Fruit fly (Drosophila melanogaster) whole organism, embryonic: ENCODE data around the gene eya.

ENCODE experiments used
- Atf6 ChIP-seq: fragments of 200-800 bp; sonication (Bioruptor generic); IDR thresholded peaks from 2 replicates; pipeline ENCODE4 v1.3.6; 2022; ENCODE audit warnings: missing biosample characterization, missing genetic modification characterization
- B-H2 ChIP-seq: fragments of 200-800 bp; sonication (Bioruptor generic); optimal IDR thresholded peaks from 2 replicates; lab custom pipeline; 2018; ENCODE audit warnings: missing biosample characterization, mild to moderate bottlenecking, missing genetic modification characterization
- BEAF-32 ChIP-seq: fragments of 200-800 bp; sonication (Bioruptor generic); optimal IDR thresholded peaks from 3 replicates; lab custom pipeline; 2017; ENCODE audit warnings: missing biosample characterization, missing genetic modification characterization, mild to moderate bottlenecking, moderate library complexity, missing genetic modification reagents
- Bteb2 ChIP-seq: fragments of 200-800 bp; sonication (Bioruptor generic); optimal IDR thresholded peaks from 2 replicates; lab custom pipeline; 2016; ENCODE audit warnings: missing biosample characterization, missing genetic modification characterization
- CG10209 ChIP-seq: fragments of 200-800 bp; sonication (Bioruptor generic); optimal IDR thresholded peaks from 3 replicates; lab custom pipeline; 2017; ENCODE audit warnings: missing biosample characterization, mild to moderate bottlenecking, missing genetic modification characterization, missing genetic modification reagents
- CG12659 ChIP-seq: fragments of 200-800 bp; sonication (Bioruptor generic); optimal IDR thresholded peaks from 3 replicates; lab custom pipeline; 2017; ENCODE audit warnings: mild to moderate bottlenecking, missing biosample characterization, missing genetic modification reagents, missing genetic modification characterization
- CG13424 ChIP-seq: fragments of 200-800 bp; sonication (Bioruptor generic); optimal IDR thresholded peaks from 2 replicates; lab custom pipeline; 2019; ENCODE audit warnings: missing biosample characterization, mild to moderate bottlenecking, missing genetic modification characterization, moderate library complexity
- CG1647 ChIP-seq: fragments of 200-800 bp; sonication (Bioruptor generic); optimal IDR thresholded peaks from 3 replicates; lab custom pipeline; 2016; ENCODE audit warnings: missing biosample characterization, missing genetic modification characterization
- CG17568 ChIP-seq: fragments of 200-800 bp; sonication (Bioruptor generic); optimal IDR thresholded peaks from 2 replicates; lab custom pipeline; 2018; ENCODE audit warnings: missing biosample characterization, mild to moderate bottlenecking, missing genetic modification characterization, moderate library complexity
- CG17612 ChIP-seq: fragments of 200-800 bp; sonication (Bioruptor generic); IDR thresholded peaks from 2 replicates; pipeline ENCODE4 v1.3.6; 2022; ENCODE audit warnings: missing biosample characterization, missing genetic modification characterization
- CG17829 ChIP-seq: fragments of 200-800 bp; optimal IDR thresholded peaks from 2 replicates; lab custom pipeline; 2019; ENCODE audit warnings: missing biosample characterization, mild to moderate bottlenecking, missing genetic modification characterization, moderate library complexity
- CG1832 ChIP-seq: fragments of 200-800 bp; sonication (Bioruptor generic); optimal IDR thresholded peaks from 2 replicates; lab custom pipeline; 2017; ENCODE audit warnings: missing biosample characterization, mild to moderate bottlenecking, missing genetic modification characterization, inconsistent platforms
- CG2199 ChIP-seq: fragments of 200-800 bp; sonication (Bioruptor generic); IDR thresholded peaks from 3 replicates; pipeline ENCODE4 v1.3.6; 2022; ENCODE audit warnings: missing biosample characterization, missing genetic modification characterization
- CG3065 ChIP-seq: fragments of 200-800 bp; sonication (Bioruptor generic); optimal IDR thresholded peaks from 2 replicates; lab custom pipeline; 2016; ENCODE audit warnings: missing biosample characterization, missing genetic modification characterization
- CG31365 ChIP-seq: fragments of 200-800 bp; sonication (Bioruptor generic); optimal IDR thresholded peaks from 2 replicates; lab custom pipeline; 2018; ENCODE audit warnings: missing biosample characterization, mild to moderate bottlenecking, missing genetic modification characterization
- CG32772 ChIP-seq: fragments of 200-800 bp; sonication (Bioruptor generic); IDR thresholded peaks from 2 replicates; pipeline ENCODE4 v1.3.6; 2022; ENCODE audit warnings: missing biosample characterization, missing genetic modification characterization
- CG3407 ChIP-seq: fragments of 200-800 bp; sonication (Bioruptor generic); optimal IDR thresholded peaks from 2 replicates; lab custom pipeline; 2018; ENCODE audit warnings: missing biosample characterization, mild to moderate bottlenecking, missing genetic modification characterization
- CG43689 ChIP-seq: fragments of 200-800 bp; sonication (Bioruptor generic); IDR thresholded peaks from 2 replicates; pipeline ENCODE4 v1.3.6; 2022; ENCODE audit warnings: missing biosample characterization, missing genetic modification characterization
- CG6683 ChIP-seq: fragments of 200-800 bp; sonication (Bioruptor generic); optimal IDR thresholded peaks from 2 replicates; lab custom pipeline; 2017; ENCODE audit warnings: missing biosample characterization, mild to moderate bottlenecking, missing genetic modification characterization, missing genetic modification reagents
- CG6813 ChIP-seq: fragments of 200-800 bp; sonication (Bioruptor generic); optimal IDR thresholded peaks from 2 replicates; lab custom pipeline; 2017; ENCODE audit warnings: missing biosample characterization, missing genetic modification characterization, mild to moderate bottlenecking, moderate library complexity, missing genetic modification reagents
- Dref ChIP-seq: fragments of 200-800 bp; sonication (Bioruptor generic); IDR thresholded peaks from 2 replicates; pipeline ENCODE4 v1.3.6; 2022; ENCODE audit warnings: missing biosample characterization, missing genetic modification characterization
- HHEX ChIP-seq: fragments of 200-800 bp; sonication (Bioruptor generic); optimal IDR thresholded peaks from 3 replicates; lab custom pipeline; 2017; ENCODE audit warnings: missing biosample characterization, mild to moderate bottlenecking, missing genetic modification characterization, missing genetic modification reagents
- HLH54F ChIP-seq: fragments of 200-800 bp; sonication (Bioruptor generic); optimal IDR thresholded peaks from 3 replicates; lab custom pipeline; 2016; ENCODE audit warnings: missing biosample characterization, missing genetic modification characterization
- Hmx ChIP-seq: fragments of 200-800 bp; sonication (Bioruptor generic); optimal IDR thresholded peaks from 2 replicates; lab custom pipeline; 2016; ENCODE audit warnings: missing biosample characterization, missing genetic modification characterization
- Hsf ChIP-seq: fragments of 200-800 bp; sonication (Bioruptor generic); optimal IDR thresholded peaks from 3 replicates; lab custom pipeline; 2016; ENCODE audit warnings: missing biosample characterization, missing genetic modification characterization
- Med ChIP-seq: fragments of 200-800 bp; sonication (Bioruptor generic); peaks from one replicate; lab custom pipeline; 2016; ENCODE audit warnings: missing biosample characterization, missing genetic modification characterization, mild to moderate bottlenecking, inconsistent platforms, moderate library complexity
- Optix ChIP-seq: fragments of 200-800 bp; sonication (Bioruptor generic); IDR thresholded peaks from 3 replicates; pipeline ENCODE4 v1.3.6; 2022; ENCODE audit warnings: missing biosample characterization, missing genetic modification characterization
- Sox100B ChIP-seq: fragments of 200-800 bp; sonication (Bioruptor generic); optimal IDR thresholded peaks from 3 replicates; lab custom pipeline; 2018; ENCODE audit warnings: missing biosample characterization, mild to moderate bottlenecking, missing genetic modification characterization
- al ChIP-seq: fragments of 200-800 bp; sonication (Bioruptor generic); IDR thresholded peaks from 2 replicates; pipeline ENCODE4 v1.3.6; 2022; ENCODE audit warnings: missing biosample characterization, missing genetic modification characterization
- ase ChIP-seq: fragments of 200-800 bp; sonication (Bioruptor generic); IDR thresholded peaks from 3 replicates; pipeline ENCODE4 v1.3.6; 2022; ENCODE audit warnings: missing biosample characterization, missing genetic modification characterization
- ash1 ChIP-seq: fragments of 200-800 bp; sonication (Bioruptor generic); optimal IDR thresholded peaks from 2 replicates; lab custom pipeline; 2018; ENCODE audit warnings: missing biosample characterization, mild to moderate bottlenecking, missing genetic modification characterization
- bbx ChIP-seq: fragments of 200-800 bp; sonication (Bioruptor generic); IDR thresholded peaks from 2 replicates; pipeline ENCODE4 v1.3.6; 2022; ENCODE audit warnings: missing biosample characterization, missing genetic modification characterization; ENCODE audit not compliant: partially characterized antibody
- br ChIP-seq: fragments of >200 bp; optimal IDR thresholded peaks from 2 replicates; lab custom pipeline; 2017
- cas ChIP-seq: fragments of 200-800 bp; sonication (Bioruptor generic); IDR thresholded peaks from 2 replicates; pipeline ENCODE4 v1.3.6; 2022; ENCODE audit warnings: missing biosample characterization, missing genetic modification characterization
- chm ChIP-seq: fragments of 200-800 bp; sonication (Bioruptor generic); IDR thresholded peaks from 2 replicates; pipeline ENCODE4 v1.3.6; 2022; ENCODE audit warnings: missing biosample characterization, missing genetic modification characterization
- crp ChIP-seq, 2 experiments: fragments of 200-800 bp; sonication (Bioruptor generic); optimal IDR thresholded peaks; 2 replicates in 1 of 2; 3 replicates in 1 of 2; lab custom pipeline; 2017; ENCODE audit warnings: missing biosample characterization in 2 of 2, missing genetic modification characterization in 2 of 2, mild to moderate bottlenecking in 1 of 2, moderate library complexity in 1 of 2
- cwo ChIP-seq: fragments of 200-800 bp; sonication (Bioruptor generic); optimal IDR thresholded peaks from 3 replicates; lab custom pipeline; 2017; ENCODE audit warnings: missing biosample characterization, missing genetic modification characterization, mild to moderate bottlenecking, moderate library complexity, missing genetic modification reagents
- dan ChIP-seq: fragments of 200-800 bp; sonication (Bioruptor generic); IDR thresholded peaks from 2 replicates; pipeline ENCODE4 v1.3.6; 2022; ENCODE audit warnings: missing biosample characterization, missing genetic modification characterization
- danr ChIP-seq: fragments of 200-800 bp; sonication (Bioruptor generic); IDR thresholded peaks from 2 replicates; pipeline ENCODE4 v1.3.6; 2022; ENCODE audit warnings: missing biosample characterization, missing genetic modification characterization
- disco-r ChIP-seq: fragments of 200-800 bp; sonication (Bioruptor generic); optimal IDR thresholded peaks from 2 replicates; lab custom pipeline; 2016; ENCODE audit warnings: missing biosample characterization, missing genetic modification characterization
- dm ChIP-seq: fragments of 200-800 bp; sonication (Bioruptor generic); optimal IDR thresholded peaks from 3 replicates; lab custom pipeline; 2016; ENCODE audit warnings: missing biosample characterization, missing genetic modification characterization
- emc ChIP-seq: fragments of 200-800 bp; sonication (Bioruptor generic); optimal IDR thresholded peaks from 2 replicates; lab custom pipeline; 2016; ENCODE audit warnings: missing biosample characterization, missing genetic modification characterization
- gro ChIP-seq: fragments of 200-800 bp; sonication (Bioruptor generic); optimal IDR thresholded peaks from 2 replicates; lab custom pipeline; 2016; ENCODE audit warnings: missing biosample characterization, missing genetic modification characterization
- lilli ChIP-seq: fragments of 200-800 bp; sonication (Bioruptor generic); optimal IDR thresholded peaks from 3 replicates; lab custom pipeline; 2016; ENCODE audit warnings: missing biosample characterization, missing genetic modification characterization
- lola ChIP-seq, 3 experiments: fragments of >200 bp in 2 of 3; fragments of 200-800 bp in 1 of 3; sonication (Bioruptor generic) in 1 of 3; optimal IDR thresholded peaks; 2 replicates each; lab custom pipeline; 2017 to 2019; ENCODE audit warnings: missing biosample characterization in 3 of 3, missing genetic modification characterization in 3 of 3, mild to moderate bottlenecking in 1 of 3, moderate library complexity in 1 of 3
- maf-S ChIP-seq: fragments of 200-800 bp; sonication (Bioruptor generic); optimal IDR thresholded peaks from 2 replicates; lab custom pipeline; 2016; ENCODE audit warnings: missing biosample characterization, missing genetic modification characterization
- mam ChIP-seq: fragments of 200-800 bp; sonication (Bioruptor generic); optimal IDR thresholded peaks from 3 replicates; lab custom pipeline; 2016; ENCODE audit warnings: missing biosample characterization, missing genetic modification characterization
- onecut ChIP-seq: fragments of 200-800 bp; sonication (Bioruptor generic); IDR thresholded peaks from 2 replicates; pipeline ENCODE4 v1.3.6; 2022; ENCODE audit warnings: missing biosample characterization, missing genetic modification characterization
- tgo ChIP-seq: fragments of 200-800 bp; sonication (Bioruptor generic); IDR thresholded peaks from 3 replicates; pipeline ENCODE4 v1.3.6; 2022; ENCODE audit warnings: missing biosample characterization, missing genetic modification characterization
- tio ChIP-seq: fragments of 200-800 bp; sonication (Bioruptor generic); optimal IDR thresholded peaks from 2 replicates; lab custom pipeline; 2017; ENCODE audit warnings: missing biosample characterization, missing genetic modification characterization, inconsistent platforms
- zf30C ChIP-seq: fragments of 200-800 bp; sonication (Bioruptor generic); optimal IDR thresholded peaks from 3 replicates; lab custom pipeline; 2018; ENCODE audit warnings: missing biosample characterization, mild to moderate bottlenecking, missing genetic modification characterization

eya gene

dm6 chr2L:6566020-6566687 is 19.4 kb upstream of the eya start, which contains the start of gene CG13766 (continued):
- TF ChIP-seq BEAF-32: peak; percentile 18
- TF ChIP-seq lilli: no peak
- TF ChIP-seq cwo (GFP tag; lab: Kevin White, UChicago): no peak
- no peak for TF ChIP-seq danr
- no peak for TF ChIP-seq ase (GFP tag; lab: Robert Waterston, UW)
- no peak for TF ChIP-seq HHEX
- peak; percentile 41 for TF ChIP-seq CG17829 (tag; lab: Kevin White, UChicago)
- no peak for TF ChIP-seq CG6683 (GFP tag; lab: Kevin White, UChicago)
- no peak for TF ChIP-seq CG31365
- TF ChIP-seq CG3407: no peak
- no peak for TF ChIP-seq Optix (GFP tag; lab: Robert Waterston, UW)
- TF ChIP-seq CG6813 (GFP tag; lab: Kevin White, UChicago): no peak
- no peak for TF ChIP-seq ash1 (GFP tag; lab: Kevin White, UChicago)
- no peak for TF ChIP-seq disco-r (GFP tag; lab: Kevin White, UChicago)
- TF ChIP-seq CG43689 (GFP tag; lab: Robert Waterston, UW): no peak
- TF ChIP-seq tio (GFP tag; lab: Kevin White, UChicago): no peak
- no peak for TF ChIP-seq dan
- TF ChIP-seq CG32772 (GFP tag; lab: Robert Waterston, UW): no peak
- no peak for TF ChIP-seq gro (GFP tag; lab: Kevin White, UChicago)
- no peak for TF ChIP-seq crp (GFP tag; optimal IDR thresholded peaks at IDR 0.05; lab: Kevin White, UChicago)
- peak; percentile 90 for TF ChIP-seq bbx (GFP tag; lab: Robert Waterston, UW)
- TF ChIP-seq Hsf (GFP tag; lab: Kevin White, UChicago): no peak
- no peak for TF ChIP-seq HLH54F (GFP tag; lab: Kevin White, UChicago)
- no peak for TF ChIP-seq maf-S
- no peak for TF ChIP-seq CG17568 (GFP tag; lab: Kevin White, UChicago)
- no peak for TF ChIP-seq Atf6 (GFP tag; lab: Robert Waterston, UW)
- TF ChIP-seq CG3065 (GFP tag; lab: Kevin White, UChicago): no peak
- TF ChIP-seq CG10209: no peak
- TF ChIP-seq Med (GFP tag; lab: Kevin White, UChicago): peak; percentile 34
- no peak for TF ChIP-seq CG13424 (tag; lab: Kevin White, UChicago)
- TF ChIP-seq dm (GFP tag; lab: Kevin White, UChicago): no peak
- no peak for TF ChIP-seq CG1832 (GFP tag; lab: Kevin White, UChicago)
- TF ChIP-seq CG17612 (GFP tag; lab: Robert Waterston, UW): no peak
- peak; percentile 48 for TF ChIP-seq CG12659
- TF ChIP-seq br (lab: Kevin White, UChicago): no peak
- no peak for TF ChIP-seq Bteb2 (GFP tag; lab: Kevin White, UChicago)
- TF ChIP-seq Dref (GFP tag; lab: Robert Waterston, UW): no peak
- TF ChIP-seq mam (GFP tag; lab: Kevin White, UChicago): no peak
- no peak for TF ChIP-seq cas (GFP tag; lab: Robert Waterston, UW)
- TF ChIP-seq lola (GFP tag; optimal IDR thresholded peaks at IDR 0.05; lab: Kevin White, UChicago): no peak
- no peak for TF ChIP-seq chm (GFP tag; lab: Robert Waterston, UW)
- TF ChIP-seq zf30C: no peak
- no peak for TF ChIP-seq onecut (GFP tag; lab: Robert Waterston, UW)
- TF ChIP-seq B-H2 (GFP tag; lab: Kevin White, UChicago): no peak
- TF ChIP-seq CG1647 (GFP tag; lab: Kevin White, UChicago): no peak
- no peak for TF ChIP-seq emc (GFP tag; lab: Kevin White, UChicago)
- TF ChIP-seq Sox100B: no peak
- TF ChIP-seq CG2199: no peak
- no peak for TF ChIP-seq Hmx (GFP tag; lab: Kevin White, UChicago)
- no peak for TF ChIP-seq al
- no peak for TF ChIP-seq tgo
